Worm (Caenorhabditis elegans): Measurements from ENCODE around the gene pkc-3.

The pkc-3 gene

ce11 chrII:5377467-5378238 lies 2.2 kb upstream of the pkc-3 start, which contains the start of gene prdx-2 (continued):
- no peak for TF ChIP-seq C06A6.2 (GFP tag; conservative IDR thresholded peaks at IDR 0.05)
- no peak for TF ChIP-seq F39B2.1 (GFP tag; IDR thresholded peaks at IDR 0.05)
- peak; percentile 84 for TF ChIP-seq xnd-1 (tag; optimal IDR thresholded peaks at IDR 0.05)
- TF ChIP-seq pbrm-1 (GFP tag; IDR thresholded peaks at IDR 0.05), result peak; percentile 68; the same call in 1 of the 2 replicates
- peak; percentile 59 for TF ChIP-seq tbp1 (GFP tag; optimal IDR thresholded peaks at IDR 0.05)
- TF ChIP-seq nfya-2 (GFP tag; IDR thresholded peaks at IDR 0.05), result no peak
- TF ChIP-seq T07F8.4 (tag; optimal IDR thresholded peaks at IDR 0.05), result no peak
- TF ChIP-seq mxl-1 (tag; optimal IDR thresholded peaks at IDR 0.05), result no peak
- no peak for TF ChIP-seq F22D6.2 (tag; optimal IDR thresholded peaks at IDR 0.05)
- TF ChIP-seq ceh-91 (GFP tag; IDR thresholded peaks at IDR 0.05), result peak; percentile 94
- TF ChIP-seq hmg-1.2 (GFP tag; IDR thresholded peaks at IDR 0.05), result peak; percentile 14; the same call in 1 of the 2 replicates
- TF ChIP-seq Y53F4B.3 (GFP tag; IDR thresholded peaks at IDR 0.05), result no peak
- TF ChIP-seq somi-1 (GFP tag; optimal IDR thresholded peaks at IDR 0.05), result no peak
- TF ChIP-seq chd-7 (tag; optimal IDR thresholded peaks at IDR 0.05), result no peak
- TF ChIP-seq F10E7.11 (tag; optimal IDR thresholded peaks at IDR 0.05), result no peak
- TF ChIP-seq ztf-18 (tag; optimal IDR thresholded peaks at IDR 0.05), result peak; percentile 22
- TF ChIP-seq let-607 (tag; optimal IDR thresholded peaks at IDR 0.05), result no peak
- TF ChIP-seq Y95B8A.8 (GFP tag; IDR thresholded peaks at IDR 0.05), result peak; percentile 67; the same call in 1 of the 2 replicates
- peak; percentile 86; the same call in 1 of the 2 replicates for TF ChIP-seq madf-3 (GFP tag; IDR thresholded peaks at IDR 0.05)
- TF ChIP-seq bed-2 (GFP tag; IDR thresholded peaks at IDR 0.05), result no peak
- no peak for TF ChIP-seq nhr-90 (tag; optimal IDR thresholded peaks at IDR 0.05)
- no peak for TF ChIP-seq hlh-12 (tag; optimal IDR thresholded peaks at IDR 0.05)
- TF ChIP-seq tbx-9 (tag; optimal IDR thresholded peaks at IDR 0.05; ENCODE audit: borderline replicate concordance), result no peak
- TF ChIP-seq rcor-1 (GFP tag; IDR thresholded peaks at IDR 0.05), result peak; percentile 67
- TF ChIP-seq nhr-27 (tag; optimal IDR thresholded peaks at IDR 0.05), result no peak
- TF ChIP-seq rec-8 (tag; optimal IDR thresholded peaks at IDR 0.05), result no peak
- TF ChIP-seq snpc-4 (GFP tag; optimal IDR thresholded peaks at IDR 0.05), result no peak
- no peak for TF ChIP-seq snpc-4 (tag; optimal IDR thresholded peaks at IDR 0.05)
- TF ChIP-seq ztf-28 (GFP tag; IDR thresholded peaks at IDR 0.05), result 0 out of 2 replicates have a peak, but pooled peaks have one; percentile 4
- TF ChIP-seq sptf-2 (GFP tag; optimal IDR thresholded peaks at IDR 0.05), result no peak
- no peak for TF ChIP-seq atf-7 (tag; optimal IDR thresholded peaks at IDR 0.05)
- TF ChIP-seq rpc-1 (optimal IDR thresholded peaks at IDR 0.05), result no peak
- TF ChIP-seq rpc-1 (tag; optimal IDR thresholded peaks at IDR 0.05), result no peak
- TF ChIP-seq B0019.2 (GFP tag; conservative IDR thresholded peaks at IDR 0.05), result peak; percentile 73
- no peak for TF ChIP-seq akir-1 (GFP tag; optimal IDR thresholded peaks at IDR 0.05)
- no peak for TF ChIP-seq F37B4.10 (GFP tag; IDR thresholded peaks at IDR 0.05)
- peak; percentile 87 for TF ChIP-seq efl-1 (GFP tag; optimal IDR thresholded peaks at IDR 0.05)
- no peak for TF ChIP-seq repo-1 (tag; optimal IDR thresholded peaks at IDR 0.05)
- peak; percentile 40; the same call in 1 of the 2 replicates for TF ChIP-seq mcd-1 (GFP tag; IDR thresholded peaks at IDR 0.05)
- no peak for TF ChIP-seq K11D2.4 (GFP tag; IDR thresholded peaks at IDR 0.05)
- TF ChIP-seq ztf-25 (GFP tag; IDR thresholded peaks at IDR 0.05), result no peak
- no peak for TF ChIP-seq Y67H2A.10 (GFP tag; conservative IDR thresholded peaks at IDR 0.05)
- TF ChIP-seq unc-62 (GFP tag; optimal IDR thresholded peaks at IDR 0.05), result no peak
- no peak for TF ChIP-seq Y56A3A.18 (GFP tag; IDR thresholded peaks at IDR 0.05)
- TF ChIP-seq Y79H2A.3 (GFP tag; conservative IDR thresholded peaks at IDR 0.05), result no peak
- TF ChIP-seq ccch-3 (GFP tag; optimal IDR thresholded peaks at IDR 0.05), result no peak
- TF ChIP-seq D2030.7 (GFP tag; IDR thresholded peaks at IDR 0.05), result peak; percentile 89
- TF ChIP-seq madf-8 (GFP tag; conservative IDR thresholded peaks at IDR 0.05), result peak; percentile 89
